Worm (Caenorhabditis elegans): Measurements from ENCODE around the gene alh-7.

alh-7 gene

DNA sequence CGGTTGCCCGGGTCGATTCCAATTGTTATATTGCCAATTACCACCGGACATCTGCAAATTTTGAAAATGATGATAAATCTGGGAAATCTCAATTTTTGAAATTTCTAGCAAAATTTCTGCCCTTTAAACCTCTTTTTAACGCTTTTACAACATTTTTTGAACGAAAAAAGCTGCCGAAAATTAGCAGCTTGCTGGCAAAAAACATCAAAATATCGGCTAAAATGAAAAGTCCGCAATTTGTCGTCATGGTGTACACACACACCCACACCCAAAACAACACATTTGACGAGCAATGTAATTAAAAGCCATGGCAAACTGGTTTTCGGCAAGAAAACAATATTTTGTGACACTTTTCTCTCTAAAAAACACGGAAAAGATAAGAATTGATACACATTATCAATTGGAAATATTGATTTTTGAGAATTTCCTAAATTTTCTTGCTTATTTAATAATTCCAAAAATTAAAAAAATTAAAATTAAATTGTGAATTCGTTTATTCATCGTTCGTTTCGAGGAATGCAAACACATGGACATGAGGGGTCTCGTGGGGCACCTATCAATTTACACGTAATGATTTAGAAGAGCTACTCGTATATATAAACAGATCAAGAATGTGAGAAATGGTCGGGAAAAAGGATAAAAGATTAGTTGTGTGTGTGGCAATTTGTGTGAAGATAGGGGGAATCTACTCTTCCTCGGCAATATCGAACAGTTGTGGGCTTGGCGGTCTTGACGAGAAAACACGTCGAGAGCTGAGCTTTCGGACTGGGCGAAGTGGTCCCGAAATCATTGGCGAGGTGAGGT is 30.8 kb downstream of the alh-7 start, which contains the start of gene pqn-27 (continued):
- TF ChIP-seq R02D3.7 (tag; optimal IDR thresholded peaks at IDR 0.05) (no peak), tag-97 (GFP tag; IDR thresholded peaks at IDR 0.05) (no peak), aly-2 (tag; optimal IDR thresholded peaks at IDR 0.05) (no peak), daf-8 (GFP tag; IDR thresholded peaks at IDR 0.05) (no peak), mdt-29 (GFP tag; IDR thresholded peaks at IDR 0.05) (peak; percentile 33; the same call in 1 of the 2 replicates), T26A8.4 (GFP tag; IDR thresholded peaks at IDR 0.05) (peak; percentile 96), mxl-3 (GFP tag; optimal IDR thresholded peaks at IDR 0.05) (peak; percentile 72), ceh-20 (GFP tag; IDR thresholded peaks at IDR 0.05) (peak; percentile 81), pha-4 (GFP tag; IDR thresholded peaks at IDR 0.05) (peak; percentile 55; the same call in 1 of the 2 replicates), pha-4 (tag; optimal IDR thresholded peaks at IDR 0.05) (no peak), rbr-2 (tag; optimal IDR thresholded peaks at IDR 0.05) (peak; percentile 57), mxl-2 (GFP tag; conservative IDR thresholded peaks at IDR 0.05) (no peak), lin-13 (GFP tag; optimal IDR thresholded peaks at IDR 0.05) (peak; percentile 22), cey-2 (tag; optimal IDR thresholded peaks at IDR 0.05; ENCODE audit: borderline replicate concordance, insufficient read depth) (peak; percentile 22), ztf-7 (tag; optimal IDR thresholded peaks at IDR 0.05) (peak; percentile 40)

DNA sequence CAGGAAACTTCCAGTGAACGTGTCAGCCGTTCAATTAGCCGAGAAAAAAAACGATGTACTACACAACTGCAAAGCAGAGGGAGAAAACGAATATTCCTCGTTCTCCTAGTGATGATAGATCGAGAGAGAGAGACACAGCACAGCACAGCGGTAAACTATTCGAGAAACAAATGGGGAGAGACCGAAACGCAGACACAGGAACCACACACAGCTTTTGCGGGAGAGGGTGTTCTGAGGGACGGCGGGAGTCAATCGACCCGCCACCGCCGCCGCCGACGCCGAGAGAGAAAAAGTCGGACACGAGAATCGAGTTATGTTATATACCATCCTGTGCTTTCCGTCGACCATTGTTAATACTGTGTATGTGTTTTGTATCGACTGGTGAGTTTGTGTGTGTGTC is 35.0 kb downstream of the alh-7 start:
- TF ChIP-seq lin-1 (GFP tag; IDR thresholded peaks at IDR 0.05) = no peak
- no peak for TF ChIP-seq hlh-30 (tag; optimal IDR thresholded peaks at IDR 0.05; ENCODE audit: insufficient read depth)
- no peak for TF ChIP-seq daf-12 (tag; optimal IDR thresholded peaks at IDR 0.05)
- TF ChIP-seq ceh-28 (tag; optimal IDR thresholded peaks at IDR 0.05) = no peak
- no peak for TF ChIP-seq T20F7.1 (GFP tag; optimal IDR thresholded peaks at IDR 0.05)
- TF ChIP-seq duxl-1 (tag; optimal IDR thresholded peaks at IDR 0.05; ENCODE audit: poor library complexity) = no peak
- no peak for TF ChIP-seq Y5F2A.4 (GFP tag; optimal IDR thresholded peaks at IDR 0.05)
- TF ChIP-seq daf-16 (GFP tag; optimal IDR thresholded peaks at IDR 0.05) = no peak
- peak; percentile 19 for TF ChIP-seq daf-16 (tag; optimal IDR thresholded peaks at IDR 0.05)
- TF ChIP-seq lin-15B (tag; optimal IDR thresholded peaks at IDR 0.05) = no peak
- no peak for TF ChIP-seq dmd-8 (GFP tag; IDR thresholded peaks at IDR 0.05)
- TF ChIP-seq pqm-1 (tag; optimal IDR thresholded peaks at IDR 0.05) = no peak
- no peak for TF ChIP-seq ceh-32 (tag; optimal IDR thresholded peaks at IDR 0.05; ENCODE audit: poor library complexity)
- TF ChIP-seq lin-13 (GFP tag; optimal IDR thresholded peaks at IDR 0.05) = peak; percentile 42
- no peak for TF ChIP-seq ceh-62 (tag; optimal IDR thresholded peaks at IDR 0.05)
- TF ChIP-seq F49E8.2 (tag; optimal IDR thresholded peaks at IDR 0.05; ENCODE audit: borderline replicate concordance) = no peak
- TF ChIP-seq ama-1 (optimal IDR thresholded peaks at IDR 0.05) = no peak
- no peak for TF ChIP-seq saeg-2 (GFP tag; IDR thresholded peaks at IDR 0.05)
- peak; percentile 28 for TF ChIP-seq mes-2 (tag; optimal IDR thresholded peaks at IDR 0.05; ENCODE audit: poor library complexity, severe bottlenecking)
- no peak for TF ChIP-seq zip-2 (tag; optimal IDR thresholded peaks at IDR 0.05)
- no peak for TF ChIP-seq D1046.2 (GFP tag; IDR thresholded peaks at IDR 0.05)
- TF ChIP-seq nhr-42 (GFP tag; IDR thresholded peaks at IDR 0.05) = no peak
- TF ChIP-seq Y105C5A.15 (GFP tag; IDR thresholded peaks at IDR 0.05) = no peak
- no peak for TF ChIP-seq Y48G9A.11 (GFP tag; IDR thresholded peaks at IDR 0.05)
- no peak for TF ChIP-seq gei-8 (GFP tag; optimal IDR thresholded peaks at IDR 0.05)
- no peak for TF ChIP-seq nhr-102 (tag; optimal IDR thresholded peaks at IDR 0.05)
- TF ChIP-seq attf-4 (tag; optimal IDR thresholded peaks at IDR 0.05) = no peak
- no peak for TF ChIP-seq ctbp-1 (GFP tag; IDR thresholded peaks at IDR 0.05)
- no peak for TF ChIP-seq snpc-4 (tag; optimal IDR thresholded peaks at IDR 0.05)
- no peak for TF ChIP-seq php-3 (GFP tag; IDR thresholded peaks at IDR 0.05)
- peak; percentile 59; the same call in 1 of the 2 replicates for TF ChIP-seq hmg-1.1 (GFP tag; IDR thresholded peaks at IDR 0.05)
- no peak; the same call in 1 of the 2 replicates for TF ChIP-seq pha-4 (GFP tag; IDR thresholded peaks at IDR 0.05)
- TF ChIP-seq pha-4 (tag; optimal IDR thresholded peaks at IDR 0.05) = no peak
- peak; percentile 57 for TF ChIP-seq mep-1 (tag; optimal IDR thresholded peaks at IDR 0.05)
- TF ChIP-seq F26F4.8 (GFP tag; conservative IDR thresholded peaks at IDR 0.05) = no peak
- 0 out of 2 replicates have a peak, but pooled peaks have one; percentile 50 for TF ChIP-seq lim-7 (GFP tag; IDR thresholded peaks at IDR 0.05)
- no peak for TF ChIP-seq mxl-2 (GFP tag; conservative IDR thresholded peaks at IDR 0.05)
- no peak for TF ChIP-seq nhr-41 (GFP tag; IDR thresholded peaks at IDR 0.05)

Measured in whole organism, L4 larva.